Fruit fly (Drosophila melanogaster): ENCODE results near the gene CenB1A.

DNA sequence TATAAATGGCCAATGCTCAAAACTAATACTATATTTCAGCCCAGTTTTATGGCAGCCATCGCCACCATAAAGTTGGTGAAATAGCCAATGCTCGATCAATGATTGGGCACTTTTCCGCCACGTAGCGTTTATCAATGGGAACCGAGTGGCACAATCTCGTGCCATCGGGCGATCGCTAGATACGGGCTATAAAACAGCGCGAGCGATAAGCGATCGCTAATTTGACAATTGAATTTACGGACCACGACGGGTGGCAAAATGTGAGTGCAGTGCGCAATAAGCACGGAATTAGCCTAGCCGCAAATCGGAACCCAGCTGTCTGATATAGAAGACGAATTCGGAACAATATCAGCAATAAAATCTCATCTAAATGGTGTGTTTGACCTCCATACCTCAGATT is 22.1 kb downstream of the CenB1A start:
- no peak for TF ChIP-seq psq (optimal IDR thresholded peaks at IDR 0.05)
- TF ChIP-seq h (optimal IDR thresholded peaks at IDR 0.05), result no peak
- TF ChIP-seq insv (optimal IDR thresholded peaks at IDR 0.05), result no peak
- no peak for TF ChIP-seq ttk (optimal IDR thresholded peaks at IDR 0.05)
- no peak for TF ChIP-seq Sin3A (optimal IDR thresholded peaks at IDR 0.05)
- TF ChIP-seq Myc (optimal IDR thresholded peaks at IDR 0.05), result no peak

Data from Kc167 (cell line).